Fruit fly (Drosophila melanogaster): ENCODE results near the gene CG44195.

DNA sequence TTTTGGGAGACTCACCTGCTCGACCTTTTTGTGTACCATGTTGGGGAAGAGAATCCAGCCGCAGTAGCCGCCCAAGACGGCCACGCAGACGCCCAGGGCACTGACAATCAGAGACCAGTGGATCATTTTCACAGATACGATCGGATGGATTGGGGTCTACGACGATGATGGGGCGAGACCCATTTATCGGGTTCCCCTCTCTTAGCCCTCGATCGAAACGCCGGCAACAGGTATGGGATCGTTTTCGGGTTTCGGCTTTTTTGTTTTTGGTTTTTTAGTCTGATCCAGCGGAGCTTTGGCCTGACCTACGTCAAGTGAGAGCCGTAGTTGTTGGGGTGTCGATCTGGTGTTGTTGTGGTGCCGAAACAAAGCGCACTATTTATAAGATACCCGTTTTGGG is 46.5 kb upstream of the CG44195 start:
- TF ChIP-seq CTCF (optimal IDR thresholded peaks at IDR 0.05): no peak
- TF ChIP-seq CG8478 (optimal IDR thresholded peaks at IDR 0.05): no peak
